Worm (Caenorhabditis elegans): ENCODE measurements around the gene F10C1.23.

F10C1.23 gene

ce11 chrII:5781935-5782921 is 24.4 kb downstream of the F10C1.23 start, which contains the start of gene K05F1.6 (continued):
- TF ChIP-seq lsl-1 (GFP tag; optimal IDR thresholded peaks at IDR 0.05) (peak; percentile 63), rcor-1 (GFP tag; IDR thresholded peaks at IDR 0.05) (peak; percentile 82), pbrm-1 (GFP tag; IDR thresholded peaks at IDR 0.05) (peak; percentile 79), F57A8.1 (GFP tag; optimal IDR thresholded peaks at IDR 0.05) (peak; percentile 30), egl-44 (GFP tag; IDR thresholded peaks at IDR 0.05) (peak; percentile 85), B0035.1 (tag; optimal IDR thresholded peaks at IDR 0.05) (peak; percentile 72), mel-28 (tag; optimal IDR thresholded peaks at IDR 0.05; ENCODE audit: borderline replicate concordance) (no peak), ama-1 (optimal IDR thresholded peaks at IDR 0.05) (no peak), ama-1 (GFP tag; optimal IDR thresholded peaks at IDR 0.05) (peak; percentile 36 to 67), atf-7 (tag; optimal IDR thresholded peaks at IDR 0.05) (peak; percentile 72), sptf-2 (GFP tag; optimal IDR thresholded peaks at IDR 0.05) (peak; percentile 80), B0261.1 (tag; optimal IDR thresholded peaks at IDR 0.05) (peak; percentile 94), C17E4.6 (GFP tag; IDR thresholded peaks at IDR 0.05) (0 out of 2 replicates have a peak, but pooled peaks have one; percentile 62), xnd-1 (tag; optimal IDR thresholded peaks at IDR 0.05) (peak; percentile 39), Y53G8AR.9 (GFP tag; conservative IDR thresholded peaks at IDR 0.05) (peak; percentile 77; the same call in 1 of the 2 replicates), bed-1 (GFP tag; IDR thresholded peaks at IDR 0.05) (no peak), lin-40 (tag; optimal IDR thresholded peaks at IDR 0.05) (peak; percentile 80), snpc-1.1 (tag; optimal IDR thresholded peaks at IDR 0.05; ENCODE audit: insufficient read depth) (peak; percentile 31), hlh-12 (tag; optimal IDR thresholded peaks at IDR 0.05) (peak; percentile 32), mcd-1 (GFP tag; IDR thresholded peaks at IDR 0.05) (peak; percentile 72), chd-7 (tag; optimal IDR thresholded peaks at IDR 0.05) (peak; percentile 83), B0019.2 (GFP tag; conservative IDR thresholded peaks at IDR 0.05) (0 out of 2 replicates have a peak, but pooled peaks have one; percentile 55), F39B2.1 (GFP tag; IDR thresholded peaks at IDR 0.05) (0 out of 2 replicates have a peak, but pooled peaks have one; percentile 18), madf-6 (GFP tag; IDR thresholded peaks at IDR 0.05) (peak; percentile 69), cebp-1 (GFP tag; IDR thresholded peaks at IDR 0.05) (0 out of 2 replicates have a peak, but pooled peaks have one; percentile 53), cebp-1 (tag; optimal IDR thresholded peaks at IDR 0.05) (peak; percentile 70), ztf-26 (tag; optimal IDR thresholded peaks at IDR 0.05) (peak; percentile 63), F37B4.10 (GFP tag; IDR thresholded peaks at IDR 0.05) (no peak), sea-2 (GFP tag; IDR thresholded peaks at IDR 0.05) (no peak), zim-3 (tag; optimal IDR thresholded peaks at IDR 0.05) (peak; percentile 94), ztf-22 (GFP tag; optimal IDR thresholded peaks at IDR 0.05) (peak; percentile 12), attf-3 (GFP tag; conservative IDR thresholded peaks at IDR 0.05) (peak; percentile 48; the same call in 1 of the 2 replicates), snpc-4 (GFP tag; optimal IDR thresholded peaks at IDR 0.05) (peak; percentile 55), snpc-4 (tag; optimal IDR thresholded peaks at IDR 0.05) (peak in 3 of 4 experiments; percentile 76 to 81 (median 77)), sdz-38 (tag; optimal IDR thresholded peaks at IDR 0.05) (no peak), ekl-4 (GFP tag; IDR thresholded peaks at IDR 0.05) (peak; percentile 67; the same call in 1 of the 2 replicates), mxl-1 (tag; optimal IDR thresholded peaks at IDR 0.05) (peak; percentile 76), akir-1 (GFP tag; optimal IDR thresholded peaks at IDR 0.05) (no peak), B0336.3 (GFP tag; IDR thresholded peaks at IDR 0.05) (peak; percentile 83; the same call in 1 of the 2 replicates), lin-54 (GFP tag; optimal IDR thresholded peaks at IDR 0.05) (peak; percentile 74), hmg-1.2 (GFP tag; IDR thresholded peaks at IDR 0.05) (peak; percentile 90), efl-1 (GFP tag; optimal IDR thresholded peaks at IDR 0.05) (no peak), dpff-1 (tag; optimal IDR thresholded peaks at IDR 0.05) (peak; percentile 66), F33H1.4 (GFP tag; IDR thresholded peaks at IDR 0.05) (peak; percentile 34; the same call in 1 of the 2 replicates), athp-1 (tag; optimal IDR thresholded peaks at IDR 0.05) (peak; percentile 77), attf-6 (GFP tag; IDR thresholded peaks at IDR 0.05) (peak; percentile 77; the same call in 1 of the 2 replicates)

All from whole organism, young adult.